Worm (Caenorhabditis elegans) whole organism, L4 larva: Measurements from ENCODE around the gene F57B1.6.
A peak's percentile ranks its signal among the peaks of the same experiment; 100 is the strongest.

ENCODE experiments used
- F44E2.7 ChIP-seq: fragments of 200-800 bp; sonication (Bioruptor generic); IDR thresholded peaks from 2 replicates; pipeline ENCODE4 v2.1.2; 2022; ENCODE audit warnings: missing genetic modification characterization, missing compliant biosample characterization
- Y105C5A.15 ChIP-seq: fragments of 200-800 bp; sonication (Bioruptor generic); IDR thresholded peaks from 2 replicates; pipeline ENCODE4 v1.3.6; 2022; ENCODE audit warnings: missing genetic modification characterization, missing compliant biosample characterization
- Y5F2A.4 ChIP-seq: fragments of 200-800 bp; sonication (Bioruptor generic); optimal IDR thresholded peaks from 2 replicates; lab custom pipeline; 2018; ENCODE audit warnings: mild to moderate bottlenecking, missing genetic modification characterization, missing compliant biosample characterization
- Y75B8A.6 ChIP-seq: fragments of 200-800 bp; sonication (Bioruptor generic); IDR thresholded peaks from 2 replicates; pipeline ENCODE4 v1.3.6; 2022; ENCODE audit warnings: missing genetic modification reagents, missing genetic modification characterization, missing compliant biosample characterization
- aha-1 ChIP-seq: fragments of 150-350 bp; peaks from one replicate; lab custom pipeline; 2014; ENCODE audit warnings: missing biosample characterization, missing genetic modification characterization
- ama-1 ChIP-seq: fragments of 150-350 bp; optimal IDR thresholded peaks from 2 replicates; lab custom pipeline; 2014; ENCODE audit warnings: inconsistent platforms, mixed read lengths
- arid-1 ChIP-seq: fragments of 200-800 bp; sonication (Bioruptor generic); conservative IDR thresholded peaks from 2 replicates; pipeline ENCODE4 v1.3.6; 2022; ENCODE audit warnings: missing genetic modification reagents, missing genetic modification characterization, missing compliant biosample characterization
- ceh-20 ChIP-seq: fragments of 200-800 bp; sonication (Bioruptor generic); IDR thresholded peaks from 2 replicates; pipeline ENCODE4 v1.3.6; 2022; ENCODE audit warnings: missing genetic modification reagents, missing genetic modification characterization, missing compliant biosample characterization
- ceh-28 ChIP-seq: fragments of 150-350 bp; optimal IDR thresholded peaks from 2 replicates; lab custom pipeline; 2014; ENCODE audit warnings: missing biosample characterization, missing genetic modification reagents, missing genetic modification characterization
- ceh-44 ChIP-seq: fragments of 200-800 bp; sonication (Bioruptor generic); IDR thresholded peaks from 2 replicates; pipeline ENCODE4 v1.3.6; 2022; ENCODE audit warnings: missing genetic modification reagents, missing genetic modification characterization, missing compliant biosample characterization
- ces-1 ChIP-seq: fragments of 150-350 bp; sonication (generic microtip); optimal IDR thresholded peaks from 4 replicates; lab custom pipeline; 2014; ENCODE audit warnings: missing biosample characterization, missing genetic modification reagents, missing genetic modification characterization
- daf-8 ChIP-seq: fragments of 200-800 bp; sonication (Bioruptor generic); IDR thresholded peaks from 2 replicates; pipeline ENCODE4 v1.3.6; 2022; ENCODE audit warnings: missing genetic modification characterization, missing compliant biosample characterization
- dmd-6 ChIP-seq: fragments of 200-800 bp; sonication (Bioruptor generic); IDR thresholded peaks from 2 replicates; pipeline ENCODE4 v1.3.6; 2022; ENCODE audit warnings: missing genetic modification reagents, missing genetic modification characterization, missing compliant biosample characterization
- egl-27 ChIP-seq: sonication (generic microtip); optimal IDR thresholded peaks from 3 replicates; lab custom pipeline; 2017; ENCODE audit warnings: missing biosample characterization, missing genetic modification reagents, missing genetic modification characterization
- egl-43 ChIP-seq: fragments of 200-800 bp; sonication (Bioruptor generic); IDR thresholded peaks from 2 replicates; pipeline ENCODE4 v1.3.6; 2022; ENCODE audit warnings: missing genetic modification reagents, missing genetic modification characterization, missing compliant biosample characterization
- fkh-10 ChIP-seq: fragments of 150-350 bp; optimal IDR thresholded peaks from 2 replicates; lab custom pipeline; 2014; ENCODE audit warnings: missing biosample characterization, missing genetic modification reagents, missing genetic modification characterization
- fos-1 ChIP-seq: fragments of 150-350 bp; optimal IDR thresholded peaks from 2 replicates; lab custom pipeline; 2014; ENCODE audit warnings: missing biosample characterization, missing genetic modification characterization
- gei-8 ChIP-seq: fragments of 200-800 bp; sonication (Bioruptor generic); optimal IDR thresholded peaks from 2 replicates; lab custom pipeline; 2018; ENCODE audit warnings: mild to moderate bottlenecking, missing genetic modification characterization, missing compliant biosample characterization
- hlh-11 ChIP-seq: fragments of 200-800 bp; sonication (Bioruptor generic); optimal IDR thresholded peaks from 2 replicates; lab custom pipeline; 2018; ENCODE audit warnings: mild to moderate bottlenecking, missing genetic modification characterization, missing compliant biosample characterization
- hmg-1.1 ChIP-seq: fragments of 200-800 bp; sonication (Bioruptor generic); IDR thresholded peaks from 2 replicates; pipeline ENCODE4 v1.3.6; 2022; ENCODE audit warnings: missing genetic modification reagents, missing genetic modification characterization, missing compliant biosample characterization
- jun-1 ChIP-seq: fragments of 150-350 bp; optimal IDR thresholded peaks from 2 replicates; lab custom pipeline; 2014; ENCODE audit warnings: missing biosample characterization, missing genetic modification reagents, missing genetic modification characterization
- lin-15B ChIP-seq: fragments of 150-350 bp; sonication (generic microtip); optimal IDR thresholded peaks from 3 replicates; lab custom pipeline; 2014; ENCODE audit warnings: missing biosample characterization, missing genetic modification characterization
- lin-39 ChIP-seq: fragments of 150-350 bp; optimal IDR thresholded peaks from 2 replicates; lab custom pipeline; 2014; ENCODE audit warnings: missing biosample characterization, missing genetic modification reagents, missing genetic modification characterization
- lir-3 ChIP-seq: sonication (generic microtip); optimal IDR thresholded peaks from 2 replicates; lab custom pipeline; 2016; ENCODE audit warnings: mild to moderate bottlenecking, missing genetic modification characterization, missing compliant biosample characterization
- madf-9 ChIP-seq: fragments of 200-800 bp; sonication (Bioruptor generic); conservative IDR thresholded peaks from 2 replicates; pipeline ENCODE4 v1.3.6; 2022; ENCODE audit warnings: missing genetic modification reagents, missing genetic modification characterization, missing compliant biosample characterization
- mdl-1 ChIP-seq, 2 experiments: fragments of 150-350 bp in 1 of 2; sonication (generic microtip) in 1 of 2; optimal IDR thresholded peaks; 2 replicates each; lab custom pipeline; 2014 to 2017; ENCODE audit warnings: missing biosample characterization in 2 of 2, missing genetic modification characterization in 2 of 2
- mes-2 ChIP-seq: sonication (generic microtip); optimal IDR thresholded peaks from 2 replicates; lab custom pipeline; 2016; ENCODE audit warnings: missing genotype, mild to moderate bottlenecking, missing genetic modification characterization, missing compliant biosample characterization; ENCODE audit not compliant: poor library complexity, severe bottlenecking
- nhr-10 ChIP-seq: fragments of 150-350 bp; optimal IDR thresholded peaks from 2 replicates; lab custom pipeline; 2014; ENCODE audit warnings: missing biosample characterization, missing genetic modification characterization
- nhr-102 ChIP-seq: sonication (generic microtip); optimal IDR thresholded peaks from 2 replicates; lab custom pipeline; 2016; ENCODE audit warnings: mild to moderate bottlenecking, missing genetic modification characterization, moderate library complexity, missing compliant biosample characterization
- nhr-11 ChIP-seq: fragments of 150-350 bp; optimal IDR thresholded peaks from 2 replicates; lab custom pipeline; 2014; ENCODE audit warnings: missing biosample characterization, missing genetic modification characterization
- nhr-111 ChIP-seq: fragments of 200-800 bp; sonication (Bioruptor generic); optimal IDR thresholded peaks from 2 replicates; lab custom pipeline; 2018; ENCODE audit warnings: mild to moderate bottlenecking, missing genetic modification characterization, missing compliant biosample characterization
- nhr-237 ChIP-seq: sonication (generic microtip); optimal IDR thresholded peaks from 2 replicates; lab custom pipeline; 2017; ENCODE audit warnings: missing biosample characterization, missing genetic modification characterization
- pqm-1 ChIP-seq: sonication (generic microtip); optimal IDR thresholded peaks from 2 replicates; lab custom pipeline; 2017; ENCODE audit warnings: missing biosample characterization, missing genetic modification characterization
- saeg-2 ChIP-seq: fragments of 200-800 bp; sonication (Bioruptor generic); IDR thresholded peaks from 2 replicates; pipeline ENCODE4 v1.3.6; 2022; ENCODE audit warnings: missing genetic modification reagents, missing genetic modification characterization, missing compliant biosample characterization
- sdz-12 ChIP-seq: fragments of 200-800 bp; sonication (Bioruptor generic); optimal IDR thresholded peaks from 2 replicates; lab custom pipeline; 2018; ENCODE audit warnings: mild to moderate bottlenecking, missing genetic modification characterization, missing compliant biosample characterization
- spr-1 ChIP-seq: sonication (generic microtip); optimal IDR thresholded peaks from 2 replicates; lab custom pipeline; 2016; ENCODE audit warnings: mild to moderate bottlenecking, missing genetic modification characterization, missing compliant biosample characterization
- spr-3 ChIP-seq: fragments of 200-800 bp; sonication (Bioruptor generic); optimal IDR thresholded peaks from 2 replicates; lab custom pipeline; 2018; ENCODE audit warnings: mild to moderate bottlenecking, missing genetic modification characterization, missing compliant biosample characterization
- tra-1 ChIP-seq: fragments of 200-800 bp; sonication (Bioruptor generic); IDR thresholded peaks from 2 replicates; pipeline ENCODE4 v1.3.6; 2022; ENCODE audit warnings: missing genetic modification reagents, missing genetic modification characterization, missing compliant biosample characterization
- unc-39 ChIP-seq: sonication (generic microtip); optimal IDR thresholded peaks from 2 replicates; lab custom pipeline; 2017; ENCODE audit warnings: missing biosample characterization, missing genetic modification characterization
- unc-62 ChIP-seq, 3 experiments: fragments of 150-350 bp in 1 of 3; sonication (generic microtip); optimal IDR thresholded peaks in 2 of 3; peaks in 1 of 3; 1 replicate in 1 of 3; 2 replicates in 2 of 3; lab custom pipeline; 2014 to 2017; ENCODE audit warnings: missing biosample characterization in 3 of 3, missing genetic modification characterization in 3 of 3, missing genetic modification reagents in 3 of 3, missing genotype in 1 of 3
- zag-1 ChIP-seq: fragments of 150-350 bp; optimal IDR thresholded peaks from 2 replicates; lab custom pipeline; 2014; ENCODE audit warnings: missing biosample characterization, missing genetic modification characterization
- zfp-2 ChIP-seq: sonication (generic microtip); optimal IDR thresholded peaks from 2 replicates; lab custom pipeline; 2016; ENCODE audit warnings: mild to moderate bottlenecking, missing genetic modification characterization, missing compliant biosample characterization
- zfp-3 ChIP-seq: fragments of 200-800 bp; sonication (Bioruptor generic); conservative IDR thresholded peaks from 2 replicates; pipeline ENCODE4 v1.3.6; 2022; ENCODE audit warnings: missing genetic modification reagents, missing genetic modification characterization, missing compliant biosample characterization
- zip-11 ChIP-seq: fragments of 200-800 bp; sonication (Bioruptor generic); IDR thresholded peaks from 2 replicates; pipeline ENCODE4 v1.3.6; 2022; ENCODE audit warnings: missing genetic modification characterization, missing compliant biosample characterization
- zip-2 ChIP-seq: fragments of 150-350 bp; optimal IDR thresholded peaks from 2 replicates; lab custom pipeline; 2014; ENCODE audit warnings: missing biosample characterization, missing genetic modification characterization
- ztf-11 ChIP-seq: fragments of 150-350 bp; optimal IDR thresholded peaks from 2 replicates; lab custom pipeline; 2014; ENCODE audit warnings: missing biosample characterization, missing genetic modification characterization
- ztf-7 ChIP-seq: fragments of 150-350 bp; optimal IDR thresholded peaks from 2 replicates; lab custom pipeline; 2014; ENCODE audit warnings: missing biosample characterization, missing genetic modification characterization

The F57B1.6 gene

DNA sequence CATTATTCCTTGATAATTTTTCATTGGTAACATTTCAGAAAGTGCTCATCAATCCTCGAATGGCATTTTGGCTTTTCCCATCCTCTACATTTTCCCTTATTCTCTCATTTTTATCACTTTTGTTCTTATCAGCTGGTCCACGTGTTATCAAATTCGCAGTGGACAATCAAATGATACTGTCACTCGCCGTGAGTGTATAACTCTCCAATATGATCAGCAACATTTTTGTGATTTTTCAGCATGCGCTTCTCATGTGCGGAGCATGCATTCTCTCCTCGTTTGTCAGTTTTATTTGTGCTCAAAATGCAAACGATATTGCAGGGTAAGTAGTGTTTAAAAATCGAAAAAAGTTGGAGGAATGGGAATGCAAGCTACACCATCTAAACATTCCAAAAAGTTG is 3.1 kb downstream of the F57B1.6 start (continued):
- no peak for TF ChIP-seq arid-1 (GFP tag; lab: Robert Waterston, UW)
- TF ChIP-seq ceh-28 = no peak
- TF ChIP-seq tra-1 (GFP tag; lab: Robert Waterston, UW) = peak; percentile 77; the same call in 1 of the 2 replicates
- no peak for TF ChIP-seq daf-8 (GFP tag; lab: Robert Waterston, UW)
- TF ChIP-seq aha-1 (tag; lab: Kevin White, UChicago) = no peak
- TF ChIP-seq zag-1 (tag; lab: Kevin White, UChicago) = no peak
- TF ChIP-seq egl-43 (GFP tag; lab: Robert Waterston, UW) = no peak
- TF ChIP-seq spr-3 (GFP tag; lab: Kevin White, UChicago) = no peak
- TF ChIP-seq unc-39 (tag; lab: Kevin White, UChicago) = no peak
- no peak for TF ChIP-seq nhr-10 (tag; lab: Kevin White, UChicago)
- TF ChIP-seq mdl-1 (tag; optimal IDR thresholded peaks at IDR 0.05; lab: Kevin White, UChicago) = peak in 1 of 2 experiments; percentile 59
- no peak for TF ChIP-seq ztf-7 (tag; lab: Kevin White, UChicago)
- TF ChIP-seq lin-39 (tag; lab: Kevin White, UChicago) = no peak
- no peak for TF ChIP-seq gei-8 (GFP tag; lab: Kevin White, UChicago)
- no peak for TF ChIP-seq ztf-11 (tag; lab: Kevin White, UChicago)
- TF ChIP-seq fkh-10 (GFP tag; lab: Kevin White, UChicago) = no peak
- no peak for TF ChIP-seq nhr-11 (tag; lab: Kevin White, UChicago)
- TF ChIP-seq lin-15B (tag; lab: Kevin White, UChicago) = no peak
- TF ChIP-seq F44E2.7 = no peak
- no peak for TF ChIP-seq madf-9 (GFP tag; lab: Robert Waterston, UW)
- TF ChIP-seq hmg-1.1 (GFP tag; lab: Robert Waterston, UW) = no peak
- TF ChIP-seq ama-1 = no peak
- no peak for TF ChIP-seq Y105C5A.15 (GFP tag; lab: Robert Waterston, UW)
- TF ChIP-seq zip-11 (GFP tag; lab: Robert Waterston, UW) = no peak
- TF ChIP-seq spr-1 (tag; lab: Kevin White, UChicago) = no peak
- TF ChIP-seq pqm-1 (tag; lab: Kevin White, UChicago) = peak; percentile 98
- TF ChIP-seq hlh-11 (tag; lab: Kevin White, UChicago) = peak; percentile 94
- no peak for TF ChIP-seq Y75B8A.6 (GFP tag; lab: Robert Waterston, UW)
- no peak for TF ChIP-seq lir-3 (tag; lab: Kevin White, UChicago)
- TF ChIP-seq ces-1 (GFP tag; lab: Kevin White, UChicago) = no peak
- no peak for TF ChIP-seq nhr-111 (GFP tag; lab: Kevin White, UChicago)
- peak; percentile 20 to 90 for TF ChIP-seq unc-62 (GFP tag; optimal IDR thresholded peaks at IDR 0.05 in 1 of 2; lab: Kevin White, UChicago)
- TF ChIP-seq unc-62 (tag; optimal IDR thresholded peaks at IDR 0.05; lab: Kevin White, UChicago) = no peak
- TF ChIP-seq dmd-6 (GFP tag; lab: Robert Waterston, UW) = peak; percentile 98
- no peak for TF ChIP-seq nhr-102
- TF ChIP-seq egl-27 (tag; lab: Kevin White, UChicago) = no peak
- TF ChIP-seq jun-1 (tag; lab: Kevin White, UChicago) = no peak
- no peak for TF ChIP-seq ceh-20 (GFP tag; lab: Robert Waterston, UW)
- TF ChIP-seq zfp-3 (GFP tag; lab: Robert Waterston, UW) = no peak
- no peak for TF ChIP-seq zfp-2
- TF ChIP-seq ceh-44 (GFP tag; lab: Robert Waterston, UW) = no peak
- TF ChIP-seq sdz-12 = no peak
- no peak for TF ChIP-seq fos-1
- no peak for TF ChIP-seq mes-2 (tag; lab: Kevin White, UChicago)
- TF ChIP-seq saeg-2 (GFP tag; lab: Robert Waterston, UW) = 0 out of 2 replicates have a peak, but pooled peaks have one; percentile 15
- TF ChIP-seq zip-2 (tag; lab: Kevin White, UChicago) = no peak
- TF ChIP-seq nhr-237 = no peak
- no peak for TF ChIP-seq Y5F2A.4 (GFP tag; lab: Kevin White, UChicago)
